Worm (Caenorhabditis elegans): ENCODE measurements around the gene ZK662.5.

ce11 chrX:15769895-15770559, 48.6 kb downstream of the ZK662.5 start:
- no peak for TF ChIP-seq unc-62 (GFP tag; optimal IDR thresholded peaks at IDR 0.05 in 1 of 2)
- no peak for TF ChIP-seq unc-62 (tag; optimal IDR thresholded peaks at IDR 0.05)
- peak; percentile 24 for TF ChIP-seq nhr-77 (tag; optimal IDR thresholded peaks at IDR 0.05)
- TF ChIP-seq lir-3 (tag; optimal IDR thresholded peaks at IDR 0.05), result no peak
- no peak for TF ChIP-seq fkh-10 (GFP tag; optimal IDR thresholded peaks at IDR 0.05)
